Worm (Caenorhabditis elegans) whole organism, L4 larva: Measurements from ENCODE around the gene ceh-13.

Source experiments
- Y48G9A.11 ChIP-seq: fragments of 200-800 bp; sonication (Bioruptor generic); IDR thresholded peaks from 2 replicates; pipeline ENCODE4 v1.3.6; 2022; ENCODE audit warnings: missing genetic modification reagents, missing genetic modification characterization, missing compliant biosample characterization
- ces-1 ChIP-seq: fragments of 150-350 bp; sonication (generic microtip); optimal IDR thresholded peaks from 4 replicates; lab custom pipeline; 2014; ENCODE audit warnings: missing biosample characterization, missing genetic modification reagents, missing genetic modification characterization
- cey-2 ChIP-seq: sonication (generic microtip); optimal IDR thresholded peaks from 3 replicates; lab custom pipeline; 2017; ENCODE audit warnings: missing genetic modification characterization, mild to moderate bottlenecking, missing compliant biosample characterization, antibody characterized with exemption, borderline replicate concordance; ENCODE audit not compliant: insufficient read depth
- hlh-11 ChIP-seq: fragments of 200-800 bp; sonication (Bioruptor generic); optimal IDR thresholded peaks from 2 replicates; lab custom pipeline; 2018; ENCODE audit warnings: mild to moderate bottlenecking, missing genetic modification characterization, missing compliant biosample characterization
- lin-15B ChIP-seq: fragments of 150-350 bp; sonication (generic microtip); optimal IDR thresholded peaks from 3 replicates; lab custom pipeline; 2014; ENCODE audit warnings: missing biosample characterization, missing genetic modification characterization
- nhr-237 ChIP-seq: sonication (generic microtip); optimal IDR thresholded peaks from 2 replicates; lab custom pipeline; 2017; ENCODE audit warnings: missing biosample characterization, missing genetic modification characterization
- nhr-25 ChIP-seq: sonication (generic microtip); optimal IDR thresholded peaks from 2 replicates; lab custom pipeline; 2017; ENCODE audit warnings: missing genetic modification characterization, mild to moderate bottlenecking, missing compliant biosample characterization, antibody characterized with exemption, moderate library complexity, borderline replicate concordance; ENCODE audit not compliant: insufficient read depth
- nhr-28 ChIP-seq: fragments of 150-350 bp; optimal IDR thresholded peaks from 2 replicates; lab custom pipeline; 2014; ENCODE audit warnings: missing biosample characterization, missing genetic modification characterization
- vab-7 ChIP-seq: fragments of 200-800 bp; sonication (Bioruptor generic); IDR thresholded peaks from 2 replicates; pipeline ENCODE4 v1.3.6; 2022; ENCODE audit warnings: missing genetic modification reagents, missing genetic modification characterization, missing compliant biosample characterization

DNA sequence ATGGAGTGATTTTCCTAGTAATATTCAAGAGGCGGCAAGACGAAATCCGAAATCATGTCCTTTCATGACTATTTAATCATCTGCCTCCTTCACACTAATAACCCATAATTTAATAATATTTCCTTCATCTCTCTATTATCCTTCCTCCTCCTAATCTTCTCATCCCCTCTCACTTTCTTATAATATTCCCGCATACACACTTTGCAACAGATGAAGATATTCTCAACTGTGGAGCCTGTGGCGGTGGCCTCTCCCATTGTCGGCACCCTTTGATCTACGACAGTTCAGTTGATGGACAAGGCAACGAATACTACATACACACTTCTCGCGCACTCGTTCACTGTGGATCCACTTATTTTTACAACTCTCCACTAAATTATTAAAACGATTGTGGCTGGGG is 3.2 kb downstream of the ceh-13 start:
- TF ChIP-seq nhr-25 (tag; lab: Kevin White, UChicago) (no peak), hlh-11 (no peak), lin-15B (tag; lab: Kevin White, UChicago) (no peak), ces-1 (GFP tag; lab: Kevin White, UChicago) (no peak), cey-2 (no peak), nhr-237 (tag; lab: Kevin White, UChicago) (no peak), Y48G9A.11 (GFP tag; lab: Robert Waterston, UW) (no peak), nhr-28 (tag; lab: Kevin White, UChicago) (no peak), vab-7 (no peak)
